Fruit fly (Drosophila melanogaster): Measurements from ENCODE around the gene dl.

dl gene

dm6 chr2L:17387735-17388367 lies 62.3 kb downstream of the dl start (continued):
- TF ChIP-seq CG17829 (tag; optimal IDR thresholded peaks at IDR 0.05): no peak
- no peak for TF ChIP-seq CG6272 (GFP tag; IDR thresholded peaks at IDR 0.05)
- no peak for TF ChIP-seq CG31224 (GFP tag; IDR thresholded peaks at IDR 0.05)
- no peak for TF ChIP-seq unc-4 (GFP tag; IDR thresholded peaks at IDR 0.05; ENCODE audit: partially characterized antibody)
- TF ChIP-seq Atf3 (GFP tag; optimal IDR thresholded peaks at IDR 0.05): no peak
- no peak for TF ChIP-seq ewg (GFP tag; optimal IDR thresholded peaks at IDR 0.05)
- TF ChIP-seq Antp (GFP tag; optimal IDR thresholded peaks at IDR 0.05): no peak
- no peak for TF ChIP-seq CG4404 (GFP tag; IDR thresholded peaks at IDR 0.05)
- TF ChIP-seq zfh2 (GFP tag; optimal IDR thresholded peaks at IDR 0.05): no peak
- no peak for TF ChIP-seq row (GFP tag; IDR thresholded peaks at IDR 0.05)
- peak; percentile 64 for TF ChIP-seq caup (GFP tag; optimal IDR thresholded peaks at IDR 0.05; ENCODE audit: severe bottlenecking)
- TF ChIP-seq CG2116 (GFP tag; optimal IDR thresholded peaks at IDR 0.05): no peak
- TF ChIP-seq exex (tag; optimal IDR thresholded peaks at IDR 0.05): no peak
- TF ChIP-seq Dp (GFP tag; optimal IDR thresholded peaks at IDR 0.05): no peak
- no peak for TF ChIP-seq Fer2 (tag; optimal IDR thresholded peaks at IDR 0.05)
- 0 out of 2 replicates have a peak, but pooled peaks have one; percentile 21 for TF ChIP-seq CG5953 (GFP tag; IDR thresholded peaks at IDR 0.05)
- TF ChIP-seq h (optimal IDR thresholded peaks at IDR 0.05): no peak
- no peak for TF ChIP-seq Spps (tag; optimal IDR thresholded peaks at IDR 0.05)
- TF ChIP-seq z (GFP tag; IDR thresholded peaks at IDR 0.05): no peak
- no peak for TF ChIP-seq ab (GFP tag; optimal IDR thresholded peaks at IDR 0.05)
- TF ChIP-seq CG11504 (tag; optimal IDR thresholded peaks at IDR 0.05): peak; percentile 18
- TF ChIP-seq Dek (tag; optimal IDR thresholded peaks at IDR 0.05): no peak
- TF ChIP-seq CG18764 (GFP tag; optimal IDR thresholded peaks at IDR 0.05): no peak
- TF ChIP-seq CG3065 (GFP tag; optimal IDR thresholded peaks at IDR 0.05): no peak
- no peak for TF ChIP-seq lilli (GFP tag; optimal IDR thresholded peaks at IDR 0.05)
- TF ChIP-seq corto (GFP tag; optimal IDR thresholded peaks at IDR 0.05): no peak
- no peak for TF ChIP-seq zen2 (GFP tag; IDR thresholded peaks at IDR 0.05; ENCODE audit: partially characterized antibody)
- no peak for TF ChIP-seq Rfx (GFP tag; IDR thresholded peaks at IDR 0.05)
- TF ChIP-seq CG4360 (GFP tag; IDR thresholded peaks at IDR 0.05): no peak
- no peak for TF ChIP-seq bigmax (GFP tag; optimal IDR thresholded peaks at IDR 0.05)
- no peak for TF ChIP-seq CG9932 (GFP tag; IDR thresholded peaks at IDR 0.05)
- TF ChIP-seq dpn (GFP tag; optimal IDR thresholded peaks at IDR 0.05): peak in 1 of 2 experiments; percentile 12
- no peak for TF ChIP-seq Nf-YA (GFP tag; IDR thresholded peaks at IDR 0.05)
- TF ChIP-seq Fer3 (tag; optimal IDR thresholded peaks at IDR 0.05): peak; percentile 31
- TF ChIP-seq CG9609 (GFP tag; optimal IDR thresholded peaks at IDR 0.05): no peak
- TF ChIP-seq trem (tag; optimal IDR thresholded peaks at IDR 0.05): no peak
- no peak for TF ChIP-seq run (tag; optimal IDR thresholded peaks at IDR 0.05)
- TF ChIP-seq CG10654 (GFP tag; optimal IDR thresholded peaks at IDR 0.05): no peak
- no peak for TF ChIP-seq CG4854 (GFP tag; optimal IDR thresholded peaks at IDR 0.05)
- no peak for TF ChIP-seq CG12299 (tag; optimal IDR thresholded peaks at IDR 0.05)
- no peak for TF ChIP-seq dati (GFP tag; IDR thresholded peaks at IDR 0.05)
- no peak for TF ChIP-seq CG16813 (GFP tag; IDR thresholded peaks at IDR 0.05; ENCODE audit: partially characterized antibody)
- no peak for TF ChIP-seq sqz (GFP tag; optimal IDR thresholded peaks at IDR 0.05)
- no peak for TF ChIP-seq CG7271 (tag; optimal IDR thresholded peaks at IDR 0.05)
- no peak for TF ChIP-seq CG17912 (GFP tag; optimal IDR thresholded peaks at IDR 0.05)
- TF ChIP-seq sim (GFP tag; IDR thresholded peaks at IDR 0.05): no peak
- TF ChIP-seq CG2120 (GFP tag; optimal IDR thresholded peaks at IDR 0.05): no peak
- no peak for TF ChIP-seq B-H1 (GFP tag; IDR thresholded peaks at IDR 0.05)
- no peak for TF ChIP-seq HLH4C (GFP tag; IDR thresholded peaks at IDR 0.05; ENCODE audit: partially characterized antibody)
- TF ChIP-seq mam (GFP tag; optimal IDR thresholded peaks at IDR 0.05): no peak
- no peak for TF ChIP-seq CoRest (tag; optimal IDR thresholded peaks at IDR 0.05)
